Fruit fly (Drosophila melanogaster): ENCODE results near the gene muc.
A peak's percentile ranks its signal among the peaks of the same experiment; 100 is the strongest.

Gene muc

dm6 chr2L:7436492-7437324 lies 10.0 kb downstream of the muc start:
- TF ChIP-seq br (GFP tag; optimal IDR thresholded peaks at IDR 0.05) = peak; percentile 24
- peak; percentile 37 for TF ChIP-seq CG9705 (GFP tag; optimal IDR thresholded peaks at IDR 0.05)
- no peak for TF ChIP-seq Hr78 (GFP tag; optimal IDR thresholded peaks at IDR 0.05)
- TF ChIP-seq woc (GFP tag; optimal IDR thresholded peaks at IDR 0.05) = no peak
- peak; percentile 50 for TF ChIP-seq rgr (GFP tag; optimal IDR thresholded peaks at IDR 0.05)
- TF ChIP-seq GATAd (GFP tag; optimal IDR thresholded peaks at IDR 0.05) = no peak
- peak; percentile 40 for TF ChIP-seq OdsH (GFP tag; optimal IDR thresholded peaks at IDR 0.05)
- TF ChIP-seq Hnf4 (GFP tag; optimal IDR thresholded peaks at IDR 0.05) = peak; percentile 62
- TF ChIP-seq CrebA (GFP tag; optimal IDR thresholded peaks at IDR 0.05; ENCODE audit: borderline replicate concordance) = no peak
- peak; percentile 49 for TF ChIP-seq h (GFP tag; optimal IDR thresholded peaks at IDR 0.05)
- TF ChIP-seq ey (GFP tag; optimal IDR thresholded peaks at IDR 0.05) = peak; percentile 21
- no peak for TF ChIP-seq usp (GFP tag; optimal IDR thresholded peaks at IDR 0.05)
- TF ChIP-seq psq (GFP tag; optimal IDR thresholded peaks at IDR 0.05) = peak; percentile 35
- TF ChIP-seq Myc (optimal IDR thresholded peaks at IDR 0.05) = no peak
- TF ChIP-seq Dfd (GFP tag; optimal IDR thresholded peaks at IDR 0.05) = no peak
- peak in 1 of 2 experiments; percentile 49 for TF ChIP-seq foxo (GFP tag; optimal IDR thresholded peaks at IDR 0.05)
- TF ChIP-seq dmrt93B (GFP tag; optimal IDR thresholded peaks at IDR 0.05) = peak; percentile 39
- no peak for TF ChIP-seq N (GFP tag; optimal IDR thresholded peaks at IDR 0.05)
- no peak for TF ChIP-seq Vsx2 (GFP tag; optimal IDR thresholded peaks at IDR 0.05; ENCODE audit: partially characterized antibody)
- TF ChIP-seq Jra (GFP tag; optimal IDR thresholded peaks at IDR 0.05) = no peak
- TF ChIP-seq sage (GFP tag; optimal IDR thresholded peaks at IDR 0.05) = no peak
- TF ChIP-seq Mio (GFP tag; optimal IDR thresholded peaks at IDR 0.05) = no peak
- peak; percentile 44 for TF ChIP-seq jim (GFP tag; optimal IDR thresholded peaks at IDR 0.05)
- TF ChIP-seq dsf (GFP tag; optimal IDR thresholded peaks at IDR 0.05; ENCODE audit: borderline replicate concordance) = peak; percentile 11
- peak; percentile 96 for TF ChIP-seq Hr83 (GFP tag; optimal IDR thresholded peaks at IDR 0.05; ENCODE audit: poor library complexity, severe bottlenecking)
- TF ChIP-seq HLH106 (tag; optimal IDR thresholded peaks at IDR 0.05) = peak; percentile 39
- no peak for TF ChIP-seq Abd-B (GFP tag; optimal IDR thresholded peaks at IDR 0.05)
- TF ChIP-seq CG32264 (GFP tag; optimal IDR thresholded peaks at IDR 0.05) = no peak
- TF ChIP-seq sv (GFP tag; optimal IDR thresholded peaks at IDR 0.05) = peak; percentile 74
- TF ChIP-seq fru (GFP tag; optimal IDR thresholded peaks at IDR 0.05) = peak; percentile 37
- no peak for TF ChIP-seq pan (optimal IDR thresholded peaks at IDR 0.05)
- TF ChIP-seq brk (GFP tag; optimal IDR thresholded peaks at IDR 0.05) = peak; percentile 51
- TF ChIP-seq tai (GFP tag; optimal IDR thresholded peaks at IDR 0.05) = peak; percentile 47

- peak; percentile 22 for TF ChIP-seq Vsx2 (GFP tag; optimal IDR thresholded peaks at IDR 0.05; ENCODE audit: partially characterized antibody)
- TF ChIP-seq dl (GFP tag; optimal IDR thresholded peaks at IDR 0.05; ENCODE audit: insufficient read depth in 1 of 2, partially characterized antibody in 2 of 2) = peak in 1 of 2 experiments; percentile 16
- TF ChIP-seq OdsH (GFP tag; optimal IDR thresholded peaks at IDR 0.05) = no peak
- no peak for TF ChIP-seq Dfd (GFP tag; optimal IDR thresholded peaks at IDR 0.05)
- TF ChIP-seq Sp1 (GFP tag; optimal IDR thresholded peaks at IDR 0.05) = no peak
- TF ChIP-seq N (GFP tag; optimal IDR thresholded peaks at IDR 0.05) = no peak
- TF ChIP-seq woc (GFP tag; optimal IDR thresholded peaks at IDR 0.05) = no peak
- TF ChIP-seq Dif (GFP tag; optimal IDR thresholded peaks at IDR 0.05; ENCODE audit: partially characterized antibody) = peak; percentile 49
- TF ChIP-seq Hr83 (GFP tag; optimal IDR thresholded peaks at IDR 0.05; ENCODE audit: poor library complexity, severe bottlenecking) = no peak
- no peak for TF ChIP-seq h (GFP tag; optimal IDR thresholded peaks at IDR 0.05)
Measured at dm6 chr2L:7437325-7437707, 10.7 kb downstream of the muc start, which contains the start of gene CG5973. CG5973 (plus strand) TSS chr2L:7437492.

dm6 chr2L:7438505-7438904 lies 11.8 kb downstream of the muc start:
- no peak for TF ChIP-seq sage (GFP tag; optimal IDR thresholded peaks at IDR 0.05)
- no peak for TF ChIP-seq rgr (GFP tag; optimal IDR thresholded peaks at IDR 0.05)
- TF ChIP-seq Rel (GFP tag; optimal IDR thresholded peaks at IDR 0.05) = no peak
- TF ChIP-seq Rel (tag; optimal IDR thresholded peaks at IDR 0.05) = no peak
- TF ChIP-seq dl (GFP tag; optimal IDR thresholded peaks at IDR 0.05; ENCODE audit: insufficient read depth in 1 of 2, partially characterized antibody in 2 of 2) = no peak
- no peak for TF ChIP-seq fru (GFP tag; optimal IDR thresholded peaks at IDR 0.05)
- TF ChIP-seq br (GFP tag; optimal IDR thresholded peaks at IDR 0.05) = no peak
- no peak for TF ChIP-seq Dif (GFP tag; optimal IDR thresholded peaks at IDR 0.05; ENCODE audit: partially characterized antibody)
- no peak for TF ChIP-seq usp (GFP tag; optimal IDR thresholded peaks at IDR 0.05)
- TF ChIP-seq HLH106 (tag; optimal IDR thresholded peaks at IDR 0.05) = no peak
- no peak for TF ChIP-seq h (GFP tag; optimal IDR thresholded peaks at IDR 0.05)
- no peak for TF ChIP-seq pan (optimal IDR thresholded peaks at IDR 0.05)
- TF ChIP-seq dmrt93B (GFP tag; optimal IDR thresholded peaks at IDR 0.05) = no peak
